Worm (Caenorhabditis elegans): ENCODE measurements around the gene C07A9.9.

DNA sequence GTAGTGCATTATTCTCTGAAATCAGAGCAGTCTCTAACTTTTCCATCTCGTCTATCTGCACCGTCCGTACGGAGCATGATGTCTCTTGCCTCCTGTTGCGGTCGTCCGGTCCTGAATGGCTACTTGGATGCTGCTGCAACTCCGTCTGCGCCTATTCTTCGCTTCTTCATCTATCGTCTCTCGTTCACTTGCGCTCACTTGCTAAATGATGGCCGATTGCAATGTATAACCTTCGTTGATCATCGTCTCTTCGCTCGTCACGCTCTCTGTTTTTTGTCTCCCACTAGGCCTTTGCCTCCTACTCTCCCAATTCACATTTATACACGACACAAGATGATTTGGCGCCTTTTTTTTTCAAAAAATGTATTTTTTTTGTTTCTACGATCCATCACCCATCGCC is 29.9 kb upstream of the C07A9.9 start:
- TF ChIP-seq ces-1 (GFP tag; optimal IDR thresholded peaks at IDR 0.05) (no peak), lin-13 (GFP tag; optimal IDR thresholded peaks at IDR 0.05) (no peak), ceh-63 (GFP tag; optimal IDR thresholded peaks at IDR 0.05) (no peak), nhr-12 (tag; optimal IDR thresholded peaks at IDR 0.05) (no peak), lin-39 (tag; optimal IDR thresholded peaks at IDR 0.05) (no peak), pax-3 (tag; optimal IDR thresholded peaks at IDR 0.05) (no peak), skn-1 (tag; optimal IDR thresholded peaks at IDR 0.05) (no peak)
